Worm (Caenorhabditis elegans) whole organism, L4/young adult: ENCODE results near the gene col-20.

Experiments used
- W03F9.2 ChIP-seq: fragments of 150-350 bp; optimal IDR thresholded peaks from 2 replicates; lab custom pipeline; 2014; ENCODE audit warnings: missing biosample characterization, missing genetic modification characterization
- dao-5 ChIP-seq: sonication (generic microtip); optimal IDR thresholded peaks from 2 replicates; lab custom pipeline; 2016; ENCODE audit warnings: missing genotype, missing genetic modification characterization, moderate library complexity, missing compliant biosample characterization
- him-1 ChIP-seq: sonication (generic microtip); optimal IDR thresholded peaks from 2 replicates; lab custom pipeline; 2016; ENCODE audit warnings: missing genotype, missing genetic modification reagents, missing genetic modification characterization, missing compliant biosample characterization

DNA sequence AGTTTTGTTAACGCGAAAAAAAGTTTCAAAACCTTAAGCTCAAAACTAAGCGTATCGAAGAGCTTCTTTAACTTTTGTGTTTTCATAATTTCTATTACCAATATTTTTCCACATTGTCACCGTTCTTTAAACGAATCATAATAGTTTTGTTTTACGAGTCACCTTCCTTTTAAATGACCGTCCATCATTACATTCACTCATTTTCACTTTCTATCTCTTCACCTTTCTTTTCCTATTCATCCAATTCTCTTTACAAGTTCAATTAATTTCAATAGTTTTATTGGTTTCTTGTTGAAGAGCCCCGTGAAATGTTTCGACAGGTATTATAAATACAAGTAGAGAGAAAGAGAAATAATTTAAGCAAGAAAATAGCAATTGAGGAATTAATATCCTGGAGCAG lies 1.2 kb upstream of the col-20 start:
- TF ChIP-seq dao-5 (tag; lab: Kevin White, UChicago) (no peak), W03F9.2 (tag; lab: Kevin White, UChicago) (no peak), him-1 (tag; lab: Kevin White, UChicago) (no peak)
